Worm (Caenorhabditis elegans) whole organism, young adult: ENCODE data around the gene flp-18.

ENCODE experiments used
- B0035.1 ChIP-seq: sonication (generic microtip); optimal IDR thresholded peaks from 2 replicates; lab custom pipeline; 2016; ENCODE audit warnings: missing genetic modification characterization, mild to moderate bottlenecking, missing compliant biosample characterization, missing genotype, missing genetic modification reagents
- F23B12.7 ChIP-seq: sonication (generic microtip); optimal IDR thresholded peaks from 2 replicates; lab custom pipeline; 2017; ENCODE audit warnings: missing genetic modification characterization, mild to moderate bottlenecking, missing compliant biosample characterization, antibody characterized with exemption, moderate library complexity; ENCODE audit not compliant: insufficient read depth
- K11D2.4 ChIP-seq: fragments of 200-800 bp; sonication (Bioruptor generic); IDR thresholded peaks from 2 replicates; pipeline ENCODE4 v1.3.6; 2022; ENCODE audit warnings: missing genetic modification reagents, missing genetic modification characterization, missing compliant biosample characterization
- Y79H2A.3 ChIP-seq: fragments of 200-800 bp; sonication (Bioruptor generic); conservative IDR thresholded peaks from 2 replicates; pipeline ENCODE4 v1.3.6; 2022; ENCODE audit warnings: missing genetic modification reagents, missing genetic modification characterization, missing compliant biosample characterization
- ama-1 ChIP-seq, 3 experiments: fragments of 150-350 bp in 1 of 3; sonication (generic microtip) in 2 of 3; optimal IDR thresholded peaks; 2 replicates each; lab custom pipeline; 2014 to 2018; ENCODE audit warnings: missing biosample characterization in 2 of 3, missing genetic modification characterization in 2 of 3, missing genetic modification reagents in 2 of 3
- ccch-3 ChIP-seq: fragments of 200-800 bp; sonication (Bioruptor generic); optimal IDR thresholded peaks from 2 replicates; lab custom pipeline; 2018; ENCODE audit warnings: mild to moderate bottlenecking, missing genetic modification characterization, missing compliant biosample characterization
- him-1 ChIP-seq: sonication (generic microtip); optimal IDR thresholded peaks from 2 replicates; lab custom pipeline; 2016; ENCODE audit warnings: missing genotype, missing genetic modification reagents, missing genetic modification characterization, missing compliant biosample characterization
- hlh-26 ChIP-seq: fragments of 200-800 bp; sonication (Bioruptor generic); conservative IDR thresholded peaks from 2 replicates; pipeline ENCODE4 v1.3.6; 2022; ENCODE audit warnings: missing genetic modification reagents, missing genetic modification characterization, missing compliant biosample characterization
- pha-4 ChIP-seq: fragments of 150-350 bp; sonication (generic microtip); optimal IDR thresholded peaks from 2 replicates; lab custom pipeline; 2014; ENCODE audit warnings: missing biosample characterization, missing genetic modification reagents, missing genetic modification characterization
- snpc-4 ChIP-seq, 5 experiments: fragments of 150-350 bp in 1 of 5; sonication (generic microtip) in 4 of 5; optimal IDR thresholded peaks; 2 replicates each; lab custom pipeline; 2014 to 2018; ENCODE audit warnings: missing genetic modification characterization in 5 of 5, missing biosample characterization in 3 of 5, antibody characterized with exemption in 2 of 5, mild to moderate bottlenecking in 2 of 5, missing compliant biosample characterization in 2 of 5, missing genotype in 2 of 5, moderate library complexity in 2 of 5, missing genetic modification reagents in 1 of 5
- tlf-1 ChIP-seq: fragments of 200-800 bp; sonication (Bioruptor generic); optimal IDR thresholded peaks from 2 replicates; lab custom pipeline; 2018; ENCODE audit warnings: mild to moderate bottlenecking, missing genetic modification characterization, missing compliant biosample characterization
- unc-130 ChIP-seq: sonication (generic microtip); optimal IDR thresholded peaks from 2 replicates; lab custom pipeline; 2016; ENCODE audit warnings: missing genetic modification reagents, missing genetic modification characterization, missing compliant biosample characterization

ce11 chrX:2966252-2966651 lies 52.1 kb downstream of the flp-18 start:
- TF ChIP-seq unc-130 (GFP tag; lab: Kevin White, UChicago): no peak
- no peak for TF ChIP-seq tlf-1 (GFP tag; lab: Kevin White, UChicago)
- no peak for TF ChIP-seq Y79H2A.3 (GFP tag; lab: Robert Waterston, UW)
- no peak for TF ChIP-seq ccch-3 (GFP tag; lab: Kevin White, UChicago)
- no peak for TF ChIP-seq him-1 (tag; lab: Kevin White, UChicago)
- TF ChIP-seq hlh-26 (GFP tag; lab: Robert Waterston, UW): no peak
- no peak for TF ChIP-seq ama-1 (optimal IDR thresholded peaks at IDR 0.05; lab: Kevin White, UChicago)
- TF ChIP-seq ama-1 (GFP tag; optimal IDR thresholded peaks at IDR 0.05; lab: Kevin White, UChicago): no peak
- no peak for TF ChIP-seq B0035.1
- no peak for TF ChIP-seq snpc-4 (GFP tag; optimal IDR thresholded peaks at IDR 0.05; lab: Kevin White, UChicago)
- TF ChIP-seq snpc-4 (tag; optimal IDR thresholded peaks at IDR 0.05; lab: Kevin White, UChicago): no peak
- TF ChIP-seq F23B12.7: no peak
- TF ChIP-seq pha-4: no peak
- TF ChIP-seq K11D2.4: no peak
